Worm (Caenorhabditis elegans): Measurements from ENCODE around the gene C53D6.7.

The C53D6.7 gene

ce11 chrIV:9074244-9074723, 37.3 kb upstream of the C53D6.7 start, which contains the start of gene mppb-1 (continued):
- TF ChIP-seq aly-2 (tag; optimal IDR thresholded peaks at IDR 0.05) (no peak), F37D6.2 (tag; optimal IDR thresholded peaks at IDR 0.05) (peak; percentile 31), pha-4 (GFP tag; IDR thresholded peaks at IDR 0.05) (peak; percentile 62; the same call in 1 of the 2 replicates), pha-4 (tag; optimal IDR thresholded peaks at IDR 0.05) (peak; percentile 15), unc-39 (tag; optimal IDR thresholded peaks at IDR 0.05) (no peak), zfp-3 (GFP tag; conservative IDR thresholded peaks at IDR 0.05) (peak; percentile 70; the same call in 1 of the 2 replicates), mes-2 (tag; optimal IDR thresholded peaks at IDR 0.05; ENCODE audit: poor library complexity, severe bottlenecking) (peak; percentile 100), dmd-9 (GFP tag; IDR thresholded peaks at IDR 0.05) (peak; percentile 90), lir-3 (tag; optimal IDR thresholded peaks at IDR 0.05) (no peak), mxl-3 (GFP tag; optimal IDR thresholded peaks at IDR 0.05) (peak; percentile 51), nhr-28 (tag; optimal IDR thresholded peaks at IDR 0.05) (peak; percentile 55), hlh-11 (tag; optimal IDR thresholded peaks at IDR 0.05) (peak; percentile 50), mep-1 (tag; optimal IDR thresholded peaks at IDR 0.05) (no peak), sdz-12 (GFP tag; optimal IDR thresholded peaks at IDR 0.05) (peak; percentile 52), mxl-2 (GFP tag; conservative IDR thresholded peaks at IDR 0.05) (no peak), daf-16 (GFP tag; optimal IDR thresholded peaks at IDR 0.05) (no peak), daf-16 (tag; optimal IDR thresholded peaks at IDR 0.05) (no peak), zfp-2 (tag; optimal IDR thresholded peaks at IDR 0.05) (no peak), T20F7.1 (GFP tag; optimal IDR thresholded peaks at IDR 0.05) (peak; percentile 61), php-3 (GFP tag; IDR thresholded peaks at IDR 0.05) (0 out of 2 replicates have a peak, but pooled peaks have one; percentile 52), Y105C5A.15 (GFP tag; IDR thresholded peaks at IDR 0.05) (0 out of 2 replicates have a peak, but pooled peaks have one; percentile 30), duxl-1 (tag; optimal IDR thresholded peaks at IDR 0.05; ENCODE audit: poor library complexity) (peak; percentile 85), Y48G9A.11 (GFP tag; IDR thresholded peaks at IDR 0.05) (no peak), R02D3.7 (tag; optimal IDR thresholded peaks at IDR 0.05) (no peak), daf-19 (GFP tag; conservative IDR thresholded peaks at IDR 0.05) (no peak), madf-9 (GFP tag; conservative IDR thresholded peaks at IDR 0.05) (peak; percentile 84), nhr-41 (GFP tag; IDR thresholded peaks at IDR 0.05) (no peak), hif-1 (tag; optimal IDR thresholded peaks at IDR 0.05) (peak in 1 of 2 experiments; percentile 95), hlh-30 (tag; optimal IDR thresholded peaks at IDR 0.05; ENCODE audit: insufficient read depth) (peak; percentile 63), fkh-10 (GFP tag; optimal IDR thresholded peaks at IDR 0.05) (peak; percentile 76), ceh-20 (GFP tag; IDR thresholded peaks at IDR 0.05) (no peak), ZK337.2 (GFP tag; IDR thresholded peaks at IDR 0.05) (peak; percentile 94)

- peak; percentile 66 for TF ChIP-seq dve-1 (tag; optimal IDR thresholded peaks at IDR 0.05; ENCODE audit: insufficient read depth)
- no peak for TF ChIP-seq attf-4 (tag; optimal IDR thresholded peaks at IDR 0.05)
- TF ChIP-seq nhr-48 (tag; optimal IDR thresholded peaks at IDR 0.05): peak; percentile 9
- no peak for TF ChIP-seq tag-97 (GFP tag; IDR thresholded peaks at IDR 0.05)
- peak; percentile 40 for TF ChIP-seq aha-1 (tag)
- TF ChIP-seq daf-16 (GFP tag; optimal IDR thresholded peaks at IDR 0.05): no peak
- peak; percentile 57 for TF ChIP-seq daf-16 (tag; optimal IDR thresholded peaks at IDR 0.05)
- peak; percentile 57 for TF ChIP-seq hlh-11 (tag; optimal IDR thresholded peaks at IDR 0.05)
- TF ChIP-seq F37D6.2 (tag; optimal IDR thresholded peaks at IDR 0.05): no peak
- TF ChIP-seq D1046.2 (GFP tag; IDR thresholded peaks at IDR 0.05): no peak
- TF ChIP-seq pqm-1 (tag; optimal IDR thresholded peaks at IDR 0.05): peak; percentile 40
- no peak for TF ChIP-seq set-16 (GFP tag; IDR thresholded peaks at IDR 0.05)
- no peak for TF ChIP-seq jun-1 (tag; optimal IDR thresholded peaks at IDR 0.05)
- peak; percentile 44; the same call in 1 of the 2 replicates for TF ChIP-seq dmd-6 (GFP tag; IDR thresholded peaks at IDR 0.05)
- TF ChIP-seq T20F7.1 (GFP tag; optimal IDR thresholded peaks at IDR 0.05): peak; percentile 24
These were observed 33.2 kb upstream of the C53D6.7 start for ce11 chrIV:9070188-9070587.

All from whole organism, L4 larva.